Worm (Caenorhabditis elegans): ENCODE results near the gene T16G1.2.

ce11 chrV:12922308-12922707 lies 7.0 kb upstream of the T16G1.2 start, which contains the start of gene dhrs-4:
- TF ChIP-seq tra-4 (tag; optimal IDR thresholded peaks at IDR 0.05) (no peak), ama-1 (optimal IDR thresholded peaks at IDR 0.05) (no peak)

All from whole organism, early embryonic.